Fruit fly (Drosophila melanogaster) whole organism, embryonic: ENCODE data around the gene Gr64d.
A peak's percentile ranks its signal among the peaks of the same experiment; 100 is the strongest.

ENCODE experiments used
- Bteb2 ChIP-seq: fragments of 200-800 bp; sonication (Bioruptor generic); optimal IDR thresholded peaks from 2 replicates; lab custom pipeline; 2016; ENCODE audit warnings: missing biosample characterization, missing genetic modification characterization
- CG10543 ChIP-seq: fragments of 200-800 bp; sonication (Bioruptor generic); optimal IDR thresholded peaks from 3 replicates; lab custom pipeline; 2017; ENCODE audit warnings: missing biosample characterization, mild to moderate bottlenecking, missing genetic modification characterization, moderate library complexity
- CG11085 ChIP-seq: fragments of 200-800 bp; sonication (Bioruptor generic); IDR thresholded peaks from 2 replicates; pipeline ENCODE4 v1.3.6; 2022; ENCODE audit warnings: missing biosample characterization, missing genetic modification characterization
- CG11456 ChIP-seq: fragments of 200-800 bp; sonication (Bioruptor generic); IDR thresholded peaks from 3 replicates; pipeline ENCODE4 v1.3.6; 2022; ENCODE audit warnings: missing biosample characterization, missing genetic modification characterization
- CG11696 ChIP-seq: fragments of 200-800 bp; sonication (Bioruptor generic); IDR thresholded peaks from 2 replicates; pipeline ENCODE4 v1.3.6; 2022; ENCODE audit warnings: missing biosample characterization, missing genetic modification characterization
- CG12104 ChIP-seq: fragments of 200-800 bp; sonication (Bioruptor generic); optimal IDR thresholded peaks from 3 replicates; lab custom pipeline; 2016; ENCODE audit warnings: missing biosample characterization, missing genetic modification characterization
- CG12155 ChIP-seq: fragments of 200-800 bp; sonication (Bioruptor generic); optimal IDR thresholded peaks from 3 replicates; lab custom pipeline; 2016; ENCODE audit warnings: missing biosample characterization, missing genetic modification characterization
- CG13296 ChIP-seq: fragments of 200-800 bp; sonication (Bioruptor generic); optimal IDR thresholded peaks from 3 replicates; lab custom pipeline; 2018; ENCODE audit warnings: missing biosample characterization, mild to moderate bottlenecking, missing genetic modification characterization
- CG14860 ChIP-seq: fragments of 200-800 bp; sonication (Bioruptor generic); IDR thresholded peaks from 3 replicates; pipeline ENCODE4 v1.3.6; 2022; ENCODE audit warnings: missing biosample characterization, missing genetic modification characterization; ENCODE audit not compliant: partially characterized antibody
- CG15696 ChIP-seq: fragments of 200-800 bp; sonication (Bioruptor generic); optimal IDR thresholded peaks from 2 replicates; lab custom pipeline; 2019; ENCODE audit warnings: missing biosample characterization, mild to moderate bottlenecking, missing genetic modification characterization, moderate library complexity
- CG17186 ChIP-seq: fragments of 200-800 bp; sonication (Bioruptor generic); optimal IDR thresholded peaks from 3 replicates; lab custom pipeline; 2017; ENCODE audit warnings: missing biosample characterization, missing genetic modification reagents, missing genetic modification characterization
- CG17359 ChIP-seq: fragments of 200-800 bp; sonication (Bioruptor generic); optimal IDR thresholded peaks from 3 replicates; lab custom pipeline; 2018; ENCODE audit warnings: missing biosample characterization, mild to moderate bottlenecking, missing genetic modification characterization, moderate library complexity
- CG2202 ChIP-seq: fragments of 200-800 bp; sonication (Bioruptor generic); optimal IDR thresholded peaks from 2 replicates; lab custom pipeline; 2018; ENCODE audit warnings: missing biosample characterization, mild to moderate bottlenecking, missing genetic modification characterization
- CG30020 ChIP-seq: fragments of 200-800 bp; optimal IDR thresholded peaks from 2 replicates; lab custom pipeline; 2019; ENCODE audit warnings: missing biosample characterization, mild to moderate bottlenecking, missing genetic modification characterization, moderate library complexity
- CG30431 ChIP-seq: fragments of 200-800 bp; sonication (Bioruptor generic); optimal IDR thresholded peaks from 2 replicates; lab custom pipeline; 2017; ENCODE audit warnings: missing biosample characterization, missing genetic modification characterization
- CG3838 ChIP-seq: fragments of 200-800 bp; sonication (Bioruptor generic); optimal IDR thresholded peaks from 3 replicates; lab custom pipeline; 2016; ENCODE audit warnings: missing biosample characterization, missing genetic modification characterization
- CG4328 ChIP-seq: fragments of 200-800 bp; sonication (Bioruptor generic); optimal IDR thresholded peaks from 3 replicates; lab custom pipeline; 2017; ENCODE audit warnings: missing biosample characterization, missing genetic modification reagents, missing genetic modification characterization
- CG4820 ChIP-seq: fragments of 200-800 bp; sonication (Bioruptor generic); optimal IDR thresholded peaks from 3 replicates; lab custom pipeline; 2016; ENCODE audit warnings: missing biosample characterization, missing genetic modification characterization
- CG6813 ChIP-seq: fragments of 200-800 bp; sonication (Bioruptor generic); optimal IDR thresholded peaks from 2 replicates; lab custom pipeline; 2017; ENCODE audit warnings: missing biosample characterization, missing genetic modification characterization, mild to moderate bottlenecking, moderate library complexity, missing genetic modification reagents
- CG7745 ChIP-seq: fragments of 200-800 bp; sonication (Bioruptor generic); optimal IDR thresholded peaks from 2 replicates; lab custom pipeline; 2018; ENCODE audit warnings: missing biosample characterization, mild to moderate bottlenecking, missing genetic modification characterization, moderate library complexity
- CG8089 ChIP-seq: fragments of 200-800 bp; sonication (Bioruptor generic); optimal IDR thresholded peaks from 3 replicates; lab custom pipeline; 2016; ENCODE audit warnings: missing biosample characterization, missing genetic modification characterization
- CHES-1-like ChIP-seq: fragments of 200-800 bp; sonication (Bioruptor generic); optimal IDR thresholded peaks from 2 replicates; lab custom pipeline; 2016; ENCODE audit warnings: missing biosample characterization, missing genetic modification characterization
- CoRest ChIP-seq: fragments of 200-800 bp; sonication (Bioruptor generic); optimal IDR thresholded peaks from 3 replicates; lab custom pipeline; 2018; ENCODE audit warnings: missing biosample characterization, mild to moderate bottlenecking, missing genetic modification characterization, moderate library complexity
- D ChIP-seq, 2 experiments: fragments of 200-800 bp in 1 of 2; fragments of >200 bp in 1 of 2; sonication (Bioruptor generic) in 1 of 2; optimal IDR thresholded peaks; 2 replicates in 1 of 2; 3 replicates in 1 of 2; lab custom pipeline; 2017; ENCODE audit warnings: mild to moderate bottlenecking in 1 of 2, missing biosample characterization in 1 of 2, missing genetic modification characterization in 1 of 2, missing genetic modification reagents in 1 of 2
- Dp ChIP-seq: fragments of 200-800 bp; sonication (Bioruptor generic); optimal IDR thresholded peaks from 2 replicates; lab custom pipeline; 2018; ENCODE audit warnings: missing biosample characterization, mild to moderate bottlenecking, missing genetic modification characterization, moderate library complexity
- Gsc ChIP-seq: fragments of 200-800 bp; sonication (Bioruptor generic); IDR thresholded peaks from 2 replicates; pipeline ENCODE4 v1.3.6; 2022; ENCODE audit warnings: missing biosample characterization, missing genetic modification characterization
- Jarid2 ChIP-seq: fragments of 200-800 bp; sonication (Bioruptor generic); optimal IDR thresholded peaks from 3 replicates; lab custom pipeline; 2017; ENCODE audit warnings: mild to moderate bottlenecking, missing biosample characterization, missing genetic modification reagents, missing genetic modification characterization
- Sox102F ChIP-seq: fragments of 200-800 bp; sonication (Bioruptor generic); optimal IDR thresholded peaks from 2 replicates; lab custom pipeline; 2018; ENCODE audit warnings: missing biosample characterization, mild to moderate bottlenecking, missing genetic modification characterization, moderate library complexity
- Stat92E ChIP-seq, 3 experiments: fragments of >200 bp in 2 of 3; fragments of 200-800 bp in 1 of 3; sonication (Bioruptor generic) in 1 of 3; optimal IDR thresholded peaks; 2 replicates each; lab custom pipeline; 2017 to 2019; ENCODE audit warnings: missing biosample characterization in 3 of 3, missing genetic modification characterization in 3 of 3, mild to moderate bottlenecking in 1 of 3, moderate library complexity in 1 of 3
- Vsx1 ChIP-seq: fragments of 200-800 bp; sonication (Bioruptor generic); optimal IDR thresholded peaks from 2 replicates; lab custom pipeline; 2017; ENCODE audit warnings: missing biosample characterization, mild to moderate bottlenecking, missing genetic modification characterization, missing genetic modification reagents
- ato ChIP-seq: fragments of 200-800 bp; sonication (Bioruptor generic); IDR thresholded peaks from 2 replicates; pipeline ENCODE4 v1.3.6; 2022; ENCODE audit warnings: missing biosample characterization, missing genetic modification characterization; ENCODE audit not compliant: partially characterized antibody
- chn ChIP-seq: fragments of 200-800 bp; sonication (Bioruptor generic); optimal IDR thresholded peaks from 2 replicates; lab custom pipeline; 2016; ENCODE audit warnings: missing biosample characterization, missing genetic modification characterization
- dm ChIP-seq: fragments of 200-800 bp; sonication (Bioruptor generic); optimal IDR thresholded peaks from 3 replicates; lab custom pipeline; 2016; ENCODE audit warnings: missing biosample characterization, missing genetic modification characterization
- dmrt99B ChIP-seq: fragments of 200-800 bp; sonication (Bioruptor generic); optimal IDR thresholded peaks from 2 replicates; lab custom pipeline; 2018; ENCODE audit warnings: missing biosample characterization, mild to moderate bottlenecking, missing genetic modification characterization, moderate library complexity
- dpn ChIP-seq, 2 experiments: fragments of 200-800 bp; sonication (Bioruptor generic); optimal IDR thresholded peaks; 3 replicates each; lab custom pipeline; 2016; ENCODE audit warnings: missing biosample characterization in 2 of 2, missing genetic modification characterization in 2 of 2
- emc ChIP-seq: fragments of 200-800 bp; sonication (Bioruptor generic); optimal IDR thresholded peaks from 2 replicates; lab custom pipeline; 2016; ENCODE audit warnings: missing biosample characterization, missing genetic modification characterization
- fd102C ChIP-seq: fragments of 200-800 bp; sonication (Bioruptor generic); optimal IDR thresholded peaks from 2 replicates; lab custom pipeline; 2018; ENCODE audit warnings: missing biosample characterization, mild to moderate bottlenecking, missing genetic modification characterization, moderate library complexity
- grn ChIP-seq: fragments of 200-800 bp; sonication (Bioruptor generic); optimal IDR thresholded peaks from 3 replicates; lab custom pipeline; 2017; ENCODE audit warnings: missing biosample characterization, missing genetic modification characterization
- ham ChIP-seq: fragments of 200-800 bp; sonication (Bioruptor generic); IDR thresholded peaks from 2 replicates; pipeline ENCODE4 v1.3.6; 2022; ENCODE audit warnings: missing biosample characterization, missing genetic modification characterization
- lbe ChIP-seq: fragments of 200-800 bp; sonication (Bioruptor generic); optimal IDR thresholded peaks from 2 replicates; lab custom pipeline; 2016; ENCODE audit warnings: missing biosample characterization, mild to moderate bottlenecking, missing genetic modification characterization
- onecut ChIP-seq: fragments of 200-800 bp; sonication (Bioruptor generic); IDR thresholded peaks from 2 replicates; pipeline ENCODE4 v1.3.6; 2022; ENCODE audit warnings: missing biosample characterization, missing genetic modification characterization
- pfk ChIP-seq: fragments of 200-800 bp; sonication (Bioruptor generic); optimal IDR thresholded peaks from 2 replicates; lab custom pipeline; 2018; ENCODE audit warnings: missing biosample characterization, mild to moderate bottlenecking, missing genetic modification characterization, moderate library complexity
- pita ChIP-seq: fragments of 200-800 bp; sonication (Bioruptor generic); optimal IDR thresholded peaks from 2 replicates; lab custom pipeline; 2017; ENCODE audit warnings: missing biosample characterization, mild to moderate bottlenecking, missing genetic modification characterization
- psq ChIP-seq: fragments of 200-800 bp; sonication (Bioruptor generic); optimal IDR thresholded peaks from 2 replicates; lab custom pipeline; 2017; ENCODE audit warnings: missing biosample characterization, missing genetic modification characterization
- sens ChIP-seq: fragments of 200-800 bp; sonication (Bioruptor generic); peaks from one replicate; lab custom pipeline; 2016; ENCODE audit warnings: missing biosample characterization, missing genetic modification characterization
- shn ChIP-seq: fragments of 200-800 bp; sonication (Bioruptor generic); optimal IDR thresholded peaks from 3 replicates; lab custom pipeline; 2016; ENCODE audit warnings: missing biosample characterization, missing genetic modification characterization
- slou ChIP-seq: fragments of 200-800 bp; sonication (Bioruptor generic); optimal IDR thresholded peaks from 3 replicates; lab custom pipeline; 2016; ENCODE audit warnings: missing biosample characterization, missing genetic modification characterization
- tgo ChIP-seq: fragments of 200-800 bp; sonication (Bioruptor generic); IDR thresholded peaks from 3 replicates; pipeline ENCODE4 v1.3.6; 2022; ENCODE audit warnings: missing biosample characterization, missing genetic modification characterization
- vfl ChIP-seq: fragments of 200-800 bp; sonication (Bioruptor generic); optimal IDR thresholded peaks from 2 replicates; lab custom pipeline; 2016; ENCODE audit warnings: missing biosample characterization, missing genetic modification characterization
- wor ChIP-seq: fragments of 200-800 bp; sonication (Bioruptor generic); IDR thresholded peaks from 2 replicates; pipeline ENCODE4 v1.3.6; 2022; ENCODE audit warnings: missing biosample characterization, missing genetic modification characterization

Gene Gr64d

DNA sequence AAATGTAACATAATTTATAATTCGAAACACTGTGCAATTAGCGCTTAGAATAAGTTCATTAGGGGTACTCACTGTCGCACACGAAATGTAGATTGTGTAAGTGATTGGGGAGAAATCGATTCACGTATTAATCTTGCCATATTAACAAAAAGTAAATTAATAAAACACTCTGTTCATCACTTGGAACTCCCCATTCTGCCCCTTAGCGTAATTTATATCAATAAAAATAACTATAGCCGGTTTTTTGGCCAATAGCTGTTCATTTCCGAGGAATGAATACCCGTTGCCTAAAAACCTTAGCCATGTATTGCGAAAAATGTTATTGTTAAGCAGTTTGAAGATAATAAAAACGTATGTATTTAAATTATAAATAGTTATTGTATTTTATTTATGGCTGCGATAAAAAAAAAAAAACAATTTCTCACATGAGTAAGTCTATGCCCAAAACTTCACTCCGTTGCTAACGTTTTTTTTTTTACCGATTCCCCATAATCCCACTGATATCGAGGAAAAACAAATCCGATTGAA is 27.5 kb downstream of the Gr64d start, which contains the start of gene Ugt305A1 (continued):
- TF ChIP-seq dmrt99B (tag; lab: Kevin White, UChicago) = no peak
- peak; percentile 31 for TF ChIP-seq Sox102F (GFP tag; lab: Kevin White, UChicago)
- TF ChIP-seq CG11456 (GFP tag; lab: Robert Waterston, UW) = no peak
- no peak for TF ChIP-seq Bteb2 (GFP tag; lab: Kevin White, UChicago)
- no peak for TF ChIP-seq CG11085 (GFP tag; lab: Robert Waterston, UW)
- TF ChIP-seq D (optimal IDR thresholded peaks at IDR 0.05; lab: Kevin White, UChicago) = no peak
- no peak for TF ChIP-seq D (GFP tag; optimal IDR thresholded peaks at IDR 0.05; lab: Kevin White, UChicago)
- TF ChIP-seq slou (GFP tag; lab: Kevin White, UChicago) = no peak
- no peak for TF ChIP-seq vfl
- TF ChIP-seq wor (GFP tag; lab: Robert Waterston, UW) = no peak
- TF ChIP-seq CG4820 (GFP tag; lab: Kevin White, UChicago) = no peak
- no peak for TF ChIP-seq ato (GFP tag; lab: Robert Waterston, UW)
- TF ChIP-seq Gsc (GFP tag; lab: Robert Waterston, UW) = no peak
- TF ChIP-seq dm = no peak
- TF ChIP-seq CG13296 = no peak
- no peak for TF ChIP-seq CG17359 (tag; lab: Kevin White, UChicago)
- TF ChIP-seq CG7745 (tag; lab: Kevin White, UChicago) = no peak
- TF ChIP-seq CoRest (tag; lab: Kevin White, UChicago) = no peak
- no peak for TF ChIP-seq CHES-1-like (GFP tag; lab: Kevin White, UChicago)
- TF ChIP-seq ham (GFP tag; lab: Robert Waterston, UW) = no peak
- TF ChIP-seq CG12104 (GFP tag; lab: Kevin White, UChicago) = no peak
- no peak for TF ChIP-seq Vsx1 (GFP tag; lab: Kevin White, UChicago)
- peak; percentile 78 for TF ChIP-seq sens (GFP tag; lab: Kevin White, UChicago)
- no peak for TF ChIP-seq emc
- no peak for TF ChIP-seq CG6813 (GFP tag; lab: Kevin White, UChicago)
- TF ChIP-seq onecut (GFP tag; lab: Robert Waterston, UW) = no peak
- no peak for TF ChIP-seq shn
- TF ChIP-seq CG11696 (GFP tag; lab: Robert Waterston, UW) = no peak
- TF ChIP-seq CG17186 (GFP tag; lab: Kevin White, UChicago) = no peak
- no peak for TF ChIP-seq CG2202 (tag; lab: Kevin White, UChicago)
- TF ChIP-seq Stat92E (GFP tag; optimal IDR thresholded peaks at IDR 0.05; lab: Kevin White, UChicago) = no peak
- TF ChIP-seq chn (GFP tag; lab: Kevin White, UChicago) = no peak
- TF ChIP-seq CG8089 (GFP tag; lab: Kevin White, UChicago) = no peak
- no peak for TF ChIP-seq Dp (GFP tag; lab: Kevin White, UChicago)
- no peak for TF ChIP-seq pfk
- no peak for TF ChIP-seq lbe
- no peak for TF ChIP-seq CG30431 (GFP tag; lab: Kevin White, UChicago)
- no peak for TF ChIP-seq psq (GFP tag; lab: Kevin White, UChicago)
- no peak for TF ChIP-seq CG15696 (tag; lab: Kevin White, UChicago)
- no peak for TF ChIP-seq CG30020 (tag; lab: Kevin White, UChicago)
- no peak for TF ChIP-seq CG12155 (GFP tag; lab: Kevin White, UChicago)
- no peak for TF ChIP-seq CG14860 (GFP tag; lab: Robert Waterston, UW)
- TF ChIP-seq CG10543 (GFP tag; lab: Kevin White, UChicago) = no peak
- no peak for TF ChIP-seq tgo (GFP tag; lab: Robert Waterston, UW)
- TF ChIP-seq dpn (GFP tag; optimal IDR thresholded peaks at IDR 0.05; lab: Kevin White, UChicago) = peak in 1 of 2 experiments; percentile 3
- TF ChIP-seq fd102C (GFP tag; lab: Kevin White, UChicago) = no peak
- no peak for TF ChIP-seq CG3838 (GFP tag; lab: Kevin White, UChicago)
- TF ChIP-seq Jarid2 (GFP tag; lab: Kevin White, UChicago) = no peak
- peak; percentile 17 for TF ChIP-seq grn (GFP tag; lab: Kevin White, UChicago)
- no peak for TF ChIP-seq CG4328 (GFP tag; lab: Kevin White, UChicago)
- no peak for TF ChIP-seq pita
